Worm (Caenorhabditis elegans): ENCODE results near the gene B0507.3.

DNA sequence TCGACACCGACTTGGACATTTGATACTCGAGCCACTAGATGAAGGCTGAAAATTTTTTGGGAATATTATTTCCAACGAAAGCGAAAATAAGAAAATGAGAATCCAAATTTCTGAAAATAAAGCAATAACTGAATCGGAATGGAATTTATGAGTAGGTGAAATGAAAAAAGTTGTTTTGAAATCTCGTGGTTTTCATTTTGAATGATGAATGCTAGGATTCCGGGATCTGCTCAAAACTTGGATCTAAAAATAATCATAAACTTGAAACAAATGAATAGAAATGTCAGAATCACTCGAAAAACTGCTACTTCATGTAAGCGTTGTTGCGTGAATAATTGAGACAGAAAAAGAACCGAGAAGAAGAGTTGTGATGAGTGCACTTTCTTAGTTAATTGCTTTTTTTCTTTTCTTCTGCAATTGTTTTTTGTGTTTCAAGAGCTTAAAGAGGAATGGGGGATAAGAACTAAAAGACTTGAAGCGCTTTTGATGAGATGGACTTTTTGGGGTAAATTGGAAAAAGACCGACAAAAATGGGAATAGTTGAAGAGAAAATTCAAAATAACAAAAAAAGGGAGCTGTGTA, 32.4 kb downstream of the B0507.3 start, which contains the start of gene magu-2:
- TF ChIP-seq snpc-4 (tag; optimal IDR thresholded peaks at IDR 0.05) (no peak), nhr-12 (tag; optimal IDR thresholded peaks at IDR 0.05) (no peak), nfya-1 (tag; optimal IDR thresholded peaks at IDR 0.05; ENCODE audit: insufficient read depth) (no peak), elt-3 (tag; optimal IDR thresholded peaks at IDR 0.05) (no peak), pha-4 (tag; optimal IDR thresholded peaks at IDR 0.05) (no peak), egl-27 (tag; optimal IDR thresholded peaks at IDR 0.05) (no peak), nhr-237 (tag; optimal IDR thresholded peaks at IDR 0.05) (no peak), unc-39 (tag; optimal IDR thresholded peaks at IDR 0.05) (no peak)
